Worm (Caenorhabditis elegans): ENCODE measurements around the gene F26F12.5.

ce11 chrV:5832799-5833198 lies 32.2 kb downstream of the F26F12.5 start:
- TF ChIP-seq pha-4 (tag; optimal IDR thresholded peaks at IDR 0.05): no peak
- TF ChIP-seq ceh-31 (tag; optimal IDR thresholded peaks at IDR 0.05): no peak
- TF ChIP-seq nfya-1 (tag; optimal IDR thresholded peaks at IDR 0.05): no peak
- no peak for TF ChIP-seq rnt-1 (tag; optimal IDR thresholded peaks at IDR 0.05)
- no peak for TF ChIP-seq npax-4 (tag; optimal IDR thresholded peaks at IDR 0.05)
- TF ChIP-seq mec-3 (tag; optimal IDR thresholded peaks at IDR 0.05; ENCODE audit: borderline replicate concordance): no peak
- TF ChIP-seq syd-9 (tag; optimal IDR thresholded peaks at IDR 0.05): no peak
- TF ChIP-seq pag-3 (tag; optimal IDR thresholded peaks at IDR 0.05; ENCODE audit: borderline replicate concordance): no peak
- no peak for TF ChIP-seq nhr-232 (tag; optimal IDR thresholded peaks at IDR 0.05)
- peak; percentile 51 for TF ChIP-seq ama-1 (optimal IDR thresholded peaks at IDR 0.05)
- no peak for TF ChIP-seq ceh-14 (tag; optimal IDR thresholded peaks at IDR 0.05)

All from whole organism, late embryonic.